Worm (Caenorhabditis elegans) whole organism, L1 larva: Measurements from ENCODE around the gene C03G5.14.

Experiments
- C04F5.9 ChIP-seq: sonication (generic microtip); optimal IDR thresholded peaks from 2 replicates; lab custom pipeline; 2016; ENCODE audit warnings: missing genetic modification characterization, missing compliant biosample characterization
- C16A3.4 ChIP-seq: fragments of 150-350 bp; optimal IDR thresholded peaks from 2 replicates; lab custom pipeline; 2014; ENCODE audit warnings: missing biosample characterization, missing genetic modification characterization
- aha-1 ChIP-seq: fragments of 150-350 bp; optimal IDR thresholded peaks from 2 replicates; lab custom pipeline; 2014; ENCODE audit warnings: missing biosample characterization, missing genetic modification characterization
- alr-1 ChIP-seq: fragments of 200-800 bp; sonication (Bioruptor generic); optimal IDR thresholded peaks from 2 replicates; lab custom pipeline; 2018; ENCODE audit warnings: borderline replicate concordance, mild to moderate bottlenecking, missing genetic modification characterization, missing compliant biosample characterization
- aly-2 ChIP-seq: fragments of 150-350 bp; optimal IDR thresholded peaks from 2 replicates; lab custom pipeline; 2014; ENCODE audit warnings: missing biosample characterization, missing genetic modification characterization
- ama-1 ChIP-seq: fragments of 150-350 bp; optimal IDR thresholded peaks from 2 replicates; lab custom pipeline; 2014
- ceh-63 ChIP-seq: fragments of 200-800 bp; sonication (Bioruptor generic); optimal IDR thresholded peaks from 2 replicates; lab custom pipeline; 2018; ENCODE audit warnings: mild to moderate bottlenecking, missing genetic modification characterization, missing compliant biosample characterization
- ceh-82 ChIP-seq, 3 experiments: fragments of 150-350 bp in 1 of 3; sonication (generic microtip) in 2 of 3; optimal IDR thresholded peaks; 2 replicates each; lab custom pipeline; 2014 to 2017; ENCODE audit warnings: missing biosample characterization in 3 of 3, missing genetic modification characterization in 3 of 3
- dpl-1 ChIP-seq, 3 experiments: fragments of 150-350 bp in 2 of 3; sonication (generic microtip) in 1 of 3; optimal IDR thresholded peaks; 2 replicates each; lab custom pipeline; 2014 to 2017; ENCODE audit warnings: missing biosample characterization in 3 of 3, missing genetic modification characterization in 3 of 3, missing genetic modification reagents in 3 of 3
- dsc-1 ChIP-seq: sonication (generic microtip); optimal IDR thresholded peaks from 2 replicates; lab custom pipeline; 2016; ENCODE audit warnings: mild to moderate bottlenecking, missing genetic modification characterization, missing compliant biosample characterization
- efl-1 ChIP-seq, 4 experiments: fragments of 150-350 bp; optimal IDR thresholded peaks in 3 of 4; peaks in 1 of 4; 1 replicate in 1 of 4; 2 replicates in 3 of 4; lab custom pipeline; 2014; ENCODE audit warnings: missing biosample characterization in 2 of 4, missing genetic modification characterization in 2 of 4, missing genetic modification reagents in 2 of 4
- egl-13 ChIP-seq: sonication (generic microtip); optimal IDR thresholded peaks from 2 replicates; lab custom pipeline; 2016; ENCODE audit warnings: missing genotype, missing genetic modification reagents, missing genetic modification characterization, missing compliant biosample characterization
- elt-2 ChIP-seq: sonication (generic microtip); optimal IDR thresholded peaks from 2 replicates; lab custom pipeline; 2016; ENCODE audit warnings: missing genetic modification characterization, mild to moderate bottlenecking, inconsistent platforms, missing compliant biosample characterization, missing genetic modification reagents
- elt-3 ChIP-seq, 6 experiments: fragments of 150-350 bp in 1 of 6; sonication (generic microtip); optimal IDR thresholded peaks; 2 replicates each; lab custom pipeline; 2017 to 2018; ENCODE audit warnings: missing biosample characterization in 6 of 6, missing genetic modification characterization in 6 of 6, inconsistent platforms in 1 of 6
- fkh-10 ChIP-seq: sonication (generic microtip); optimal IDR thresholded peaks from 2 replicates; lab custom pipeline; 2017; ENCODE audit warnings: missing biosample characterization, missing genetic modification reagents, missing genetic modification characterization
- fkh-4 ChIP-seq: sonication (generic microtip); optimal IDR thresholded peaks from 2 replicates; lab custom pipeline; 2016; ENCODE audit warnings: missing compliant biosample characterization, missing genetic modification characterization, borderline replicate concordance
- fkh-8 ChIP-seq: sonication (generic microtip); optimal IDR thresholded peaks from 2 replicates; lab custom pipeline; 2016; ENCODE audit warnings: mild to moderate bottlenecking, missing genetic modification characterization, missing compliant biosample characterization
- hlh-4 ChIP-seq: sonication (generic microtip); optimal IDR thresholded peaks from 2 replicates; lab custom pipeline; 2016; ENCODE audit warnings: mild to moderate bottlenecking, missing genetic modification characterization, missing compliant biosample characterization
- irx-1 ChIP-seq: sonication (generic microtip); optimal IDR thresholded peaks from 2 replicates; lab custom pipeline; 2016; ENCODE audit warnings: missing genetic modification characterization, missing compliant biosample characterization
- isw-1 ChIP-seq: fragments of 200-800 bp; sonication (Bioruptor generic); IDR thresholded peaks from 2 replicates; pipeline ENCODE4 v1.3.6; 2022; ENCODE audit warnings: missing genetic modification characterization, missing compliant biosample characterization
- lin-13 ChIP-seq: fragments of 150-350 bp; optimal IDR thresholded peaks from 2 replicates; lab custom pipeline; 2014; ENCODE audit warnings: missing biosample characterization, missing genetic modification reagents, missing genetic modification characterization
- lin-14 ChIP-seq: fragments of 200-800 bp; sonication (Bioruptor generic); optimal IDR thresholded peaks from 2 replicates; lab custom pipeline; 2018; ENCODE audit warnings: mild to moderate bottlenecking, missing genetic modification characterization, moderate library complexity, missing compliant biosample characterization
- lin-15B ChIP-seq: fragments of 150-350 bp; sonication (generic microtip); optimal IDR thresholded peaks from 3 replicates; lab custom pipeline; 2014; ENCODE audit warnings: missing biosample characterization, missing genetic modification characterization
- lir-3 ChIP-seq: sonication (generic microtip); optimal IDR thresholded peaks from 2 replicates; lab custom pipeline; 2016; ENCODE audit warnings: mild to moderate bottlenecking, missing genetic modification characterization, moderate library complexity, missing compliant biosample characterization; ENCODE audit not compliant: poor library complexity
- lsy-2 ChIP-seq, 2 experiments: fragments of 150-350 bp; optimal IDR thresholded peaks; 2 replicates each; lab custom pipeline; 2014; ENCODE audit warnings: missing biosample characterization in 2 of 2, missing genetic modification characterization in 2 of 2
- nhr-11 ChIP-seq: fragments of 150-350 bp; optimal IDR thresholded peaks from 2 replicates; lab custom pipeline; 2014; ENCODE audit warnings: missing biosample characterization, missing genetic modification characterization
- nhr-20 ChIP-seq: sonication (generic microtip); optimal IDR thresholded peaks from 2 replicates; lab custom pipeline; 2016; ENCODE audit warnings: mild to moderate bottlenecking, missing genetic modification characterization, missing compliant biosample characterization
- nhr-237 ChIP-seq: fragments of 150-350 bp; optimal IDR thresholded peaks from 2 replicates; lab custom pipeline; 2014; ENCODE audit warnings: missing biosample characterization, missing genetic modification characterization
- nhr-28 ChIP-seq: fragments of 150-350 bp; optimal IDR thresholded peaks from 2 replicates; lab custom pipeline; 2014; ENCODE audit warnings: missing biosample characterization, missing genetic modification characterization
- nhr-47 ChIP-seq: sonication (generic microtip); optimal IDR thresholded peaks from 2 replicates; lab custom pipeline; 2016; ENCODE audit warnings: mild to moderate bottlenecking, missing genetic modification characterization, moderate library complexity, missing compliant biosample characterization
- nhr-71 ChIP-seq: sonication (generic microtip); optimal IDR thresholded peaks from 2 replicates; lab custom pipeline; 2016; ENCODE audit warnings: mild to moderate bottlenecking, missing genetic modification characterization, moderate library complexity, missing compliant biosample characterization
- nhr-76 ChIP-seq: sonication (generic microtip); optimal IDR thresholded peaks from 2 replicates; lab custom pipeline; 2017; ENCODE audit warnings: missing biosample characterization, missing genetic modification characterization
- nhr-77 ChIP-seq: fragments of 150-350 bp; optimal IDR thresholded peaks from 2 replicates; lab custom pipeline; 2014; ENCODE audit warnings: missing biosample characterization, missing genetic modification characterization
- nhr-90 ChIP-seq: sonication (generic microtip); optimal IDR thresholded peaks from 2 replicates; lab custom pipeline; 2016; ENCODE audit warnings: mild to moderate bottlenecking, missing genetic modification characterization, missing compliant biosample characterization; ENCODE audit not compliant: poor library complexity
- rnt-1 ChIP-seq: sonication (generic microtip); optimal IDR thresholded peaks from 2 replicates; lab custom pipeline; 2016; ENCODE audit warnings: mild to moderate bottlenecking, missing genetic modification characterization, moderate library complexity, missing compliant biosample characterization
- skn-1 ChIP-seq: fragments of 150-350 bp; optimal IDR thresholded peaks from 2 replicates; lab custom pipeline; 2014; ENCODE audit warnings: missing biosample characterization, missing genetic modification characterization
- snpc-4 ChIP-seq: fragments of 150-350 bp; optimal IDR thresholded peaks from 2 replicates; lab custom pipeline; 2014; ENCODE audit warnings: missing biosample characterization, missing genetic modification characterization
- snu-23 ChIP-seq: sonication (generic microtip); optimal IDR thresholded peaks from 2 replicates; lab custom pipeline; 2016; ENCODE audit warnings: missing genetic modification characterization, missing compliant biosample characterization
- sox-4 ChIP-seq: sonication (generic microtip); optimal IDR thresholded peaks from 2 replicates; lab custom pipeline; 2016; ENCODE audit warnings: missing genetic modification characterization, missing compliant biosample characterization
- tbx-2 ChIP-seq: sonication (generic microtip); optimal IDR thresholded peaks from 2 replicates; lab custom pipeline; 2016; ENCODE audit warnings: missing genetic modification characterization, missing compliant biosample characterization
- unc-130 ChIP-seq: fragments of 150-350 bp; optimal IDR thresholded peaks from 2 replicates; lab custom pipeline; 2017; ENCODE audit warnings: missing biosample characterization, missing genetic modification characterization, inconsistent platforms
- unc-86 ChIP-seq: sonication (generic microtip); optimal IDR thresholded peaks from 2 replicates; lab custom pipeline; 2016; ENCODE audit warnings: missing genetic modification characterization, missing compliant biosample characterization
- xbp-1 ChIP-seq: sonication (generic microtip); optimal IDR thresholded peaks from 2 replicates; lab custom pipeline; 2016; ENCODE audit warnings: missing genetic modification characterization, missing compliant biosample characterization
- zag-1 ChIP-seq: fragments of 150-350 bp; optimal IDR thresholded peaks from 2 replicates; lab custom pipeline; 2014; ENCODE audit warnings: missing biosample characterization, missing genetic modification characterization
- zip-4 ChIP-seq: fragments of 200-800 bp; sonication (Bioruptor generic); optimal IDR thresholded peaks from 2 replicates; lab custom pipeline; 2018; ENCODE audit warnings: mild to moderate bottlenecking, missing genetic modification characterization, moderate library complexity, missing compliant biosample characterization

C03G5.14 gene

ce11 chrX:8477048-8477806 is 44.5 kb upstream of the C03G5.14 start (continued):
- TF ChIP-seq skn-1 (tag; lab: Kevin White, UChicago) = peak; percentile 20
- TF ChIP-seq nhr-71 (tag; lab: Kevin White, UChicago) = peak; percentile 94
- peak; percentile 64 for TF ChIP-seq xbp-1 (tag; lab: Kevin White, UChicago)
- peak; percentile 49 for TF ChIP-seq C16A3.4
- TF ChIP-seq unc-86 (tag; lab: Kevin White, UChicago) = no peak
- no peak for TF ChIP-seq fkh-4 (tag; lab: Kevin White, UChicago)
- no peak for TF ChIP-seq nhr-76 (tag; lab: Kevin White, UChicago)
- no peak for TF ChIP-seq aly-2 (tag; lab: Kevin White, UChicago)
- peak; percentile 74 for TF ChIP-seq nhr-47

ce11 chrX:8479050-8479449 is 42.7 kb upstream of the C03G5.14 start:
- no peak for TF ChIP-seq sox-4 (tag; lab: Kevin White, UChicago)
- TF ChIP-seq dsc-1 (tag; lab: Kevin White, UChicago) = peak; percentile 32
- TF ChIP-seq nhr-11 (tag; lab: Kevin White, UChicago) = no peak
- peak; percentile 35 for TF ChIP-seq nhr-71 (tag; lab: Kevin White, UChicago)
- no peak for TF ChIP-seq zag-1 (tag; lab: Kevin White, UChicago)
- TF ChIP-seq egl-13 = no peak
- peak; percentile 1 for TF ChIP-seq fkh-8 (tag; lab: Kevin White, UChicago)
- TF ChIP-seq lin-14 (GFP tag; lab: Kevin White, UChicago) = peak; percentile 67
- TF ChIP-seq nhr-77 (tag; lab: Kevin White, UChicago) = no peak
- TF ChIP-seq ama-1 (lab: Kevin White, UChicago) = no peak
- no peak for TF ChIP-seq lir-3 (tag; lab: Kevin White, UChicago)
- TF ChIP-seq ceh-82 (tag; optimal IDR thresholded peaks at IDR 0.05; lab: Kevin White, UChicago) = peak in 1 of 3 experiments; percentile 11
- TF ChIP-seq zip-4 (GFP tag; lab: Kevin White, UChicago) = no peak
- no peak for TF ChIP-seq nhr-237
- peak; percentile 21 for TF ChIP-seq unc-86 (tag; lab: Kevin White, UChicago)
- TF ChIP-seq nhr-28 (tag; lab: Kevin White, UChicago) = no peak
- TF ChIP-seq elt-3 (tag; optimal IDR thresholded peaks at IDR 0.05; lab: Kevin White, UChicago) = no peak
- no peak for TF ChIP-seq elt-2 (tag; lab: Kevin White, UChicago)
- TF ChIP-seq irx-1 (tag; lab: Kevin White, UChicago) = no peak
- TF ChIP-seq ceh-63 (GFP tag; lab: Kevin White, UChicago) = no peak
- TF ChIP-seq fkh-10 (GFP tag; lab: Kevin White, UChicago) = peak; percentile 2
- no peak for TF ChIP-seq nhr-90 (tag; lab: Kevin White, UChicago)
- TF ChIP-seq dpl-1 (GFP tag; optimal IDR thresholded peaks at IDR 0.05; lab: Kevin White, UChicago) = no peak
- TF ChIP-seq snu-23 (GFP tag; lab: Kevin White, UChicago) = no peak
- TF ChIP-seq tbx-2 (tag; lab: Kevin White, UChicago) = no peak
- TF ChIP-seq nhr-20 (tag; lab: Kevin White, UChicago) = no peak
- TF ChIP-seq lin-13 = no peak
- TF ChIP-seq lin-15B = no peak

- peak; percentile 94 for TF ChIP-seq fkh-10 (GFP tag; lab: Kevin White, UChicago)
- TF ChIP-seq nhr-20 (tag; lab: Kevin White, UChicago) = no peak
- TF ChIP-seq lin-13 = no peak
- TF ChIP-seq lir-3 (tag; lab: Kevin White, UChicago) = no peak
- peak; percentile 51 for TF ChIP-seq rnt-1 (tag; lab: Kevin White, UChicago)
- no peak for TF ChIP-seq alr-1 (tag; lab: Kevin White, UChicago)
- TF ChIP-seq lin-14 (GFP tag; lab: Kevin White, UChicago) = peak; percentile 87
- no peak for TF ChIP-seq nhr-90 (tag; lab: Kevin White, UChicago)
- no peak for TF ChIP-seq efl-1 (optimal IDR thresholded peaks at IDR 0.05; lab: Kevin White, UChicago)
- no peak for TF ChIP-seq efl-1 (GFP tag; optimal IDR thresholded peaks at IDR 0.05 in 1 of 2; lab: Kevin White, UChicago)
- TF ChIP-seq nhr-71 (tag; lab: Kevin White, UChicago) = peak; percentile 84
- TF ChIP-seq nhr-77 (tag; lab: Kevin White, UChicago) = no peak
- TF ChIP-seq nhr-76 (tag; lab: Kevin White, UChicago) = no peak
- TF ChIP-seq unc-86 (tag; lab: Kevin White, UChicago) = peak; percentile 46
- TF ChIP-seq isw-1 (GFP tag; lab: Robert Waterston, UW) = no peak
- TF ChIP-seq aha-1 (tag; lab: Kevin White, UChicago) = no peak
- TF ChIP-seq nhr-47 = peak; percentile 27
- TF ChIP-seq unc-130 (tag; lab: Kevin White, UChicago) = no peak
- TF ChIP-seq hlh-4 (tag; lab: Kevin White, UChicago) = no peak
- no peak for TF ChIP-seq snpc-4
- TF ChIP-seq lsy-2 (tag; optimal IDR thresholded peaks at IDR 0.05; lab: Kevin White, UChicago) = peak in 1 of 2 experiments; percentile 6
- no peak for TF ChIP-seq C04F5.9
- peak in 1 of 3 experiments; percentile 16 for TF ChIP-seq ceh-82 (tag; optimal IDR thresholded peaks at IDR 0.05; lab: Kevin White, UChicago)
- TF ChIP-seq dsc-1 (tag; lab: Kevin White, UChicago) = peak; percentile 21
- TF ChIP-seq snu-23 (GFP tag; lab: Kevin White, UChicago) = peak; percentile 33
Measured at ce11 chrX:8481716-8482115, 40.0 kb upstream of the C03G5.14 start.
